Worm (Caenorhabditis elegans) whole organism, midembryonic: ENCODE data around the gene Y116A8A.2.
A peak's percentile ranks its signal among the peaks of the same experiment; 100 is the strongest.

Experiments used
- T22C8.4 ChIP-seq: fragments of 200-800 bp; sonication (Bioruptor generic); IDR thresholded peaks from 2 replicates; pipeline ENCODE4 v1.3.6; 2022; ENCODE audit warnings: missing genetic modification characterization, missing compliant biosample characterization
- cog-1 ChIP-seq: sonication (generic microtip); optimal IDR thresholded peaks from 2 replicates; lab custom pipeline; 2016; ENCODE audit warnings: missing genetic modification characterization, missing compliant biosample characterization
- flt-1 ChIP-seq: fragments of 200-800 bp; sonication (Bioruptor generic); IDR thresholded peaks from 2 replicates; pipeline ENCODE4 v1.3.6; 2022; ENCODE audit warnings: missing genetic modification characterization, missing compliant biosample characterization
- klf-2 ChIP-seq: fragments of 200-800 bp; sonication (Bioruptor generic); conservative IDR thresholded peaks from 2 replicates; pipeline ENCODE4 v1.3.6; 2022; ENCODE audit warnings: missing genetic modification reagents, missing genetic modification characterization, missing compliant biosample characterization
- med-1 ChIP-seq: sonication (generic microtip); optimal IDR thresholded peaks from 2 replicates; lab custom pipeline; 2017; ENCODE audit warnings: missing genetic modification characterization, mild to moderate bottlenecking, missing compliant biosample characterization, antibody characterized with exemption, missing genetic modification reagents; ENCODE audit not compliant: insufficient read depth
- ref-1 ChIP-seq: fragments of 200-800 bp; sonication (Bioruptor generic); conservative IDR thresholded peaks from 2 replicates; pipeline ENCODE4 v1.3.6; 2022; ENCODE audit warnings: missing genetic modification reagents, missing genetic modification characterization, missing compliant biosample characterization
- tab-1 ChIP-seq: fragments of 200-800 bp; sonication (Bioruptor generic); IDR thresholded peaks from 2 replicates; pipeline ENCODE4 v1.3.6; 2022; ENCODE audit warnings: missing genetic modification characterization, missing compliant biosample characterization
- ztf-23 ChIP-seq: fragments of 200-800 bp; sonication (Bioruptor generic); IDR thresholded peaks from 2 replicates; pipeline ENCODE4 v1.3.6; 2022; ENCODE audit warnings: missing genetic modification reagents, missing genetic modification characterization, missing compliant biosample characterization
- ztf-29 ChIP-seq: fragments of 200-800 bp; sonication (Bioruptor generic); IDR thresholded peaks from 2 replicates; pipeline ENCODE4 v1.3.6; 2022; ENCODE audit warnings: missing genetic modification reagents, missing genetic modification characterization, missing compliant biosample characterization

Gene Y116A8A.2

DNA sequence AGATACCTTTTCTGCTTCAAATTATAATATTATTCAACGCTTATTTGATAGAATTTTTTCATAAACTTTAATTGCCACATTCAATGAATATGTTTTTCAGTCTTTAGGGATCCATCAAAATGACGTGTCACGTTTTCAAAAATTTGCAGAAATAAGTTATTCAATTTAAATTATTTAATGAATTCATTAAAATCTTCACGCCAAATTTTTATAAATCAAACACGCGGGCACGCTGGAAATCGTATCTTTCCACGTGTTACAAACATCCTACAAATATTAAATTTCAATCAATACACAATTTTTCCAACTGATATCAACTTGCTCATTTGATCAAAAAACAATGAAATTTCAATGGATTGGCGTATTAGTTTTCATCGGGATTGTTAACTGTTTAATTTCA is 8.8 kb upstream of the Y116A8A.2 start, which contains the start of gene Y116A8A.4:
Gene Y116A8A.4, plus strand, starts transcription at position 301 of the 400 bp plus-strand sequence.
- TF ChIP-seq med-1 (GFP tag; lab: Kevin White, UChicago) (no peak), ztf-29 (no peak), tab-1 (GFP tag; lab: Robert Waterston, UW) (no peak), flt-1 (GFP tag; lab: Robert Waterston, UW) (no peak), klf-2 (GFP tag; lab: Robert Waterston, UW) (no peak), ref-1 (GFP tag; lab: Robert Waterston, UW) (no peak), cog-1 (tag; lab: Kevin White, UChicago) (no peak), T22C8.4 (GFP tag; lab: Robert Waterston, UW) (no peak), ztf-23 (no peak)

- no peak for TF ChIP-seq ref-1 (GFP tag; lab: Robert Waterston, UW)
These were observed 1.6 kb downstream of the Y116A8A.2 start for ce11 chrIV:16812116-16812515.

ce11 chrIV:16806352-16806751 is 7.4 kb downstream of the Y116A8A.2 start, which contains the start of gene clec-193:
Gene clec-193 (minus strand): TSS chrIV:16806452.
- TF ChIP-seq tab-1 (GFP tag; lab: Robert Waterston, UW) (no peak), med-1 (GFP tag; lab: Kevin White, UChicago) (no peak), cog-1 (tag; lab: Kevin White, UChicago) (no peak), flt-1 (GFP tag; lab: Robert Waterston, UW) (no peak), T22C8.4 (GFP tag; lab: Robert Waterston, UW) (no peak), klf-2 (GFP tag; lab: Robert Waterston, UW) (no peak), ztf-29 (no peak), ztf-23 (no peak), ref-1 (GFP tag; lab: Robert Waterston, UW) (no peak)

DNA sequence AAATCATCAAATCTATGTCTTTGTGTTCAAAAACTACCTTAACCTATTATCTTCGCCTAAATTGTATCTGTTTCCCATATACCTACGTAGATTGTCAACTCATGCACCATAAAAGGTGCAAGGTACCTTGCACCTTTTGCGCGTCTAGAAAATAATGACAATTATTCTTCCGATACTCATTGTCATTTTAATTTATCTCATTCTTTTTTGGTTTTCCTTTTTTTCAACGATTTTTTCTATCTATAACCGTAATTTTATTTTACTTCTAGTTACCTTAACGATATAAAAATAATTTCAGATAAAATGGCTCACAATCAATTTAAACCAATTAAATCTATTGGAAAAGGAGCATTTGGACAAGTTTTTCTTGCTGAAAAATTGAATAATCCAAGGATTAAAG is 26.7 kb downstream of the Y116A8A.2 start, which contains the start of gene Y43D4A.6:
Gene Y43D4A.6, plus strand, starts transcription at position 301 of the 400 bp plus-strand sequence.
- TF ChIP-seq ztf-23 (no peak), cog-1 (tag; lab: Kevin White, UChicago) (no peak), T22C8.4 (GFP tag; lab: Robert Waterston, UW) (no peak), flt-1 (GFP tag; lab: Robert Waterston, UW) (no peak), ref-1 (GFP tag; lab: Robert Waterston, UW) (no peak), ztf-29 (no peak)

DNA sequence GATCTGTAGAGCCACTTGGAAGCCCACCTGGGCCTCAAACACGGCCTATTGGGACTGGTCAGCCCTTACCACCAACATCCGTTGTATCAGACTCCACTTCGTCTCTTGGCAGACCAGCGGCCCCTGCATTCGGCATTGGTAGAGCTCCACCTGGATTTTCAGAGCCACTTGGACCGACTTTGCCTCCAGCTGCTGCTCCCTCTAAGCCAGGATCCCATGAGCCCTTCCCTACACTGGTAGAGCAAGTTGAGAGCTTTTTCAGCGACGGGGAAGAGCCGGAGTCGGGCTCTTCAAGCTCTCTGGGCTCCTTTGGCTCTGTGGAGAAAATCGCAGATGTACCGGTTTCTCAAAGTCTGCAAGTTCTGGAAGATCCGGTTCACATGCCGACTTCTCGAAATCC is 35.1 kb downstream of the Y116A8A.2 start:
- TF ChIP-seq T22C8.4 (GFP tag; lab: Robert Waterston, UW) (no peak), cog-1 (tag; lab: Kevin White, UChicago) (no peak), flt-1 (GFP tag; lab: Robert Waterston, UW) (no peak), tab-1 (GFP tag; lab: Robert Waterston, UW) (no peak), med-1 (GFP tag; lab: Kevin White, UChicago) (no peak), klf-2 (GFP tag; lab: Robert Waterston, UW) (no peak), ztf-29 (no peak), ztf-23 (no peak), ref-1 (GFP tag; lab: Robert Waterston, UW) (no peak)

- TF ChIP-seq ztf-23 (no peak), ztf-29 (no peak), med-1 (GFP tag; lab: Kevin White, UChicago) (no peak), cog-1 (tag; lab: Kevin White, UChicago) (no peak), T22C8.4 (GFP tag; lab: Robert Waterston, UW) (no peak), tab-1 (GFP tag; lab: Robert Waterston, UW) (no peak)
These were observed 36.0 kb downstream of the Y116A8A.2 start for ce11 chrIV:16777758-16778157.

DNA sequence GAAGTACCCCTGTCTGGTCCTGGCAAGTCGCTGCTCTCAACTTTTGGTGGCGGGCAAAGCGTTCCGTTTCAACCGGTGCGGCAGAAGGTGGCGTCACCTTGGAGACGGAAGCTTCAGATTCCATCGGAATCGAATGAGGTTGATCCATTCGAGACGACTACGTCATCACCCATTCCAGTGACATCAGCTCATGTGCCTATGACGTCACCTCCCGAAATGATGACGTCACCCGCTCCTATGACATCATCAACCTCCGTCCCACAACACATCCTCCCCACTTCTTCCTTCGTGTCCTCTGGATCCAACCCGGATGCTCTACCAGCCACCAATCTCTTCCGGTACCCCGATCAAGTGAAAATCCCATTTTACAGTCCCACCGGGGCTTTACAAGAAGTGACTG is 36.8 kb downstream of the Y116A8A.2 start:
- no peak for TF ChIP-seq cog-1 (tag; lab: Kevin White, UChicago)
- no peak for TF ChIP-seq med-1 (GFP tag; lab: Kevin White, UChicago)
- TF ChIP-seq klf-2 (GFP tag; lab: Robert Waterston, UW): no peak
- TF ChIP-seq ref-1 (GFP tag; lab: Robert Waterston, UW): no peak
- TF ChIP-seq flt-1 (GFP tag; lab: Robert Waterston, UW): no peak
- TF ChIP-seq tab-1 (GFP tag; lab: Robert Waterston, UW): no peak
- no peak for TF ChIP-seq ztf-23
- no peak for TF ChIP-seq T22C8.4 (GFP tag; lab: Robert Waterston, UW)
- no peak for TF ChIP-seq ztf-29

DNA sequence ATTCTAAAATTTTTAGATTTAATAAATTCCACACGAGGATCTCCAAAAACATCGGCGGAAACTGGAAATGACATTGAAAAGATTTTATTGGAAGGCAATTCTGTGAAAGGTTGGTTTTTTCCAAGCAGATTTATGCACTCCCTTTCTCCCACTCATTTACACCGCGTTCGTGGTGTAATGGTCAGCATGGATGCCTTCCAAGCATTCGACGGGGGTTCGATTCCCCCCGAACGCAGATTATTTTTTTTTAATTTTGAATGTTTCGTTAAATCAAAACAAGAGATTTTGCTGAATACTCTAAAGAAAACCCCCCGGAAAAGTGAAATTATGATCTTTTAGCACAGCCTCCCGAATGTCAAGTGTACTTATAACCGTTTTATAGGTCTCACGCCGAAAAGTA is 37.8 kb downstream of the Y116A8A.2 start:
- TF ChIP-seq med-1 (GFP tag; lab: Kevin White, UChicago) (peak; percentile 37), T22C8.4 (GFP tag; lab: Robert Waterston, UW) (peak; percentile 69), flt-1 (GFP tag; lab: Robert Waterston, UW) (peak; percentile 82), klf-2 (GFP tag; lab: Robert Waterston, UW) (0 out of 2 replicates have a peak, but pooled peaks have one; percentile 46), cog-1 (tag; lab: Kevin White, UChicago) (peak; percentile 11), ztf-29 (peak; percentile 71), ztf-23 (peak; percentile 82), tab-1 (GFP tag; lab: Robert Waterston, UW) (peak; percentile 88), ref-1 (GFP tag; lab: Robert Waterston, UW) (peak; percentile 45; the same call in 1 of the 2 replicates)

DNA sequence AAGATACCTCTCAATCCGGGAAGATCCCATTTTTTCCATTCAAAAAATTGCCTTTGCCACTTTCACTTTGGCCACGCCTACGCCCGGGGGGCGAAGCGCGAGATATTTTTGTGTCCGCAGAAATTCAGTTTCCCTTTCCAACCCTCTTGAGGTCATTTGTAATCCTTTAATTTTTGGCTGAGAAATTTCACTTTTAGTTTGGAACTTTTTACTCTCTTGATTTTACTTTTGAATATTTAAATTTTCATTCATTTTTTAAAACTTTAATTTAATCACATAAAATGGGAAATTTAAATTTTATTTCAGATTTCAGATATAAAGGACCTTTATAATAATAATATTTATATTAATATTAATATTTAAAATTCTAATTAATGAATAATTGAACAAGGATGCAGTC is 38.3 kb downstream of the Y116A8A.2 start, which contains the start of gene Y43D4A.5:
Gene Y43D4A.5, plus strand, starts transcription at position 301 of the 400 bp plus-strand sequence.
- no peak for TF ChIP-seq T22C8.4 (GFP tag; lab: Robert Waterston, UW)
- TF ChIP-seq flt-1 (GFP tag; lab: Robert Waterston, UW): no peak
- no peak for TF ChIP-seq med-1 (GFP tag; lab: Kevin White, UChicago)
- no peak for TF ChIP-seq klf-2 (GFP tag; lab: Robert Waterston, UW)
- TF ChIP-seq cog-1 (tag; lab: Kevin White, UChicago): no peak
- TF ChIP-seq ztf-23: no peak

DNA sequence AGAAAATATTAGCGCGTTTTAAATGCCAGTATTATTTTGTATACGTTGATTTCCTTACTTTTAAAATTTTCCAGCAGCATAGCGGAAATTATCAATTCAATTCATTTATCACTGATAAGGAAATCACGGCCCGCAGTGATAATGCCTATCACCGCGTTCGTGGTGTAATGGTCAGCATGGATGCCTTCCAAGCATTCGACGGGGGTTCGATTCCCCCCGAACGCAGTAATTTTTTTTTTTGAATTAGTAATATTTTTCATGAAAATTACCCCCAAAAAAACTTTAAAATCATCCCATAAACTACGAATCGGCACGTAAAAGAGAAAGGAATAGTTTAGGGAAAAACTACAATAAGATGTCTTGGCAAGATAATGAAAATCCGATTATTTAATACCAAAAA is 38.7 kb downstream of the Y116A8A.2 start:
- TF ChIP-seq flt-1 (GFP tag; lab: Robert Waterston, UW) (no peak), klf-2 (GFP tag; lab: Robert Waterston, UW) (no peak), tab-1 (GFP tag; lab: Robert Waterston, UW) (no peak; the same call in 1 of the 2 replicates), ref-1 (GFP tag; lab: Robert Waterston, UW) (0 out of 2 replicates have a peak, but pooled peaks have one; percentile 38), ztf-29 (0 out of 2 replicates have a peak, but pooled peaks have one; percentile 30), ztf-23 (peak; percentile 62; the same call in 1 of the 2 replicates), med-1 (GFP tag; lab: Kevin White, UChicago) (no peak), cog-1 (tag; lab: Kevin White, UChicago) (no peak)
